Worm (Caenorhabditis elegans): ENCODE measurements around the gene Y43F8B.13.

Gene Y43F8B.13

DNA sequence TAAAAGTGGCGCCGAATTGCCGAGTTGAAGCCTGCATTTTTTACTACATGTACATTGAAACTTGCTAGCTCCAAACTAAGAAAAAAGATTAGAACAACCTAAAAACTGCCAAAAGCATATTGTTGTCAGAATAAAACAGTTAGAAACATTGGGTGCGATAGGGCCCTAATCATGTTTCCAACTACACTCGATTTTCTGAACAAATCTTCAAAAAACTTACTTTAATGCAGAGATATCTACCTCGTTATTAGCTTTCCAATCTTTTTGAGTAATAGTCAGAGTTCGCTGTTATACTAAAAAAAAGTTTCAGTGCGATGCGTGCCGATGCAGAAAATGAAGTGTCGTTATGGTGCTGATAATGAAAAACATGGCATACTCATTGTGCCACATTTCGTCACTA is at the start of gene Y43F8B.13, which contains the start of gene Y43F8B.14:
TSS of gene Y43F8B.13 (plus strand) at position 301 of the 400 bp plus-strand sequence.
TSS of gene Y43F8B.14 (minus strand) at position 322 of the 400 bp plus-strand sequence.
- TF ChIP-seq nhr-76 (tag; optimal IDR thresholded peaks at IDR 0.05) (no peak), pqm-1 (tag; optimal IDR thresholded peaks at IDR 0.05) (peak; percentile 56), ceh-32 (tag; optimal IDR thresholded peaks at IDR 0.05; ENCODE audit: poor library complexity) (no peak), mep-1 (tag; optimal IDR thresholded peaks at IDR 0.05) (no peak), T20F7.1 (GFP tag; optimal IDR thresholded peaks at IDR 0.05) (no peak), daf-8 (GFP tag; IDR thresholded peaks at IDR 0.05) (no peak), F37D6.2 (tag; optimal IDR thresholded peaks at IDR 0.05) (no peak), hmg-1.1 (GFP tag; IDR thresholded peaks at IDR 0.05) (no peak), ceh-20 (GFP tag; IDR thresholded peaks at IDR 0.05) (no peak), daf-16 (GFP tag; optimal IDR thresholded peaks at IDR 0.05) (no peak), daf-16 (tag; optimal IDR thresholded peaks at IDR 0.05) (peak; percentile 35), mdl-1 (tag; optimal IDR thresholded peaks at IDR 0.05) (no peak), ztf-7 (tag; optimal IDR thresholded peaks at IDR 0.05) (no peak)

DNA sequence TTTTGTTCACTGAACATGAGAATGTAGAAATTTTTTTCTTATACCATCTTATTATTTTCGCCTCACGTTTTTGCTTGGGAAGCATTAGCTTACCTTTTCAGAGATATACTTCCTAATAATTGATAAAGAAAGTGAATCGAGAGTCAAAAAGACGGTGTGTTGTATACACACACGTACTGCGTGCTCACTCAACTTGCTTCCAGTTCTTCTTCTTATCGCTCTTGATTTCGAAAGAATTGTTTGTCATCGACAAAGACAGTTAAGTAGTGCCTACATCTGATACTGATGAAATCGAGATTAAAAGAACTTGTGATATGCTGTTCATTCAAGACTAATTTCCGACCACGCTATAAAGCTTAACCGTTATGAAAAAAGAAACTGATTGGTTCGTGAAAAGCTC is 45.1 kb upstream of the Y43F8B.13 start, which contains the start of gene C25F9.5:
TSS of gene C25F9.5 (minus strand) at position 195 of the 400 bp plus-strand sequence.
- no peak for TF ChIP-seq tra-1 (GFP tag; IDR thresholded peaks at IDR 0.05)
- TF ChIP-seq dve-1 (tag; optimal IDR thresholded peaks at IDR 0.05; ENCODE audit: insufficient read depth), result peak; percentile 56
- no peak for TF ChIP-seq daf-16 (GFP tag; optimal IDR thresholded peaks at IDR 0.05)
- peak; percentile 66 for TF ChIP-seq daf-16 (tag; optimal IDR thresholded peaks at IDR 0.05)
- TF ChIP-seq daf-19 (GFP tag; conservative IDR thresholded peaks at IDR 0.05), result no peak
- TF ChIP-seq duxl-1 (tag; optimal IDR thresholded peaks at IDR 0.05; ENCODE audit: poor library complexity), result peak; percentile 12
- no peak for TF ChIP-seq ama-1 (optimal IDR thresholded peaks at IDR 0.05)
- TF ChIP-seq hlh-11 (tag; optimal IDR thresholded peaks at IDR 0.05), result peak; percentile 48
- TF ChIP-seq ceh-20 (GFP tag; IDR thresholded peaks at IDR 0.05), result no peak
- TF ChIP-seq nhr-102 (tag; optimal IDR thresholded peaks at IDR 0.05), result no peak
- TF ChIP-seq unc-62 (GFP tag; optimal IDR thresholded peaks at IDR 0.05 in 1 of 2), result no peak
- TF ChIP-seq unc-62 (tag; optimal IDR thresholded peaks at IDR 0.05), result no peak
- TF ChIP-seq T26A8.4 (GFP tag; IDR thresholded peaks at IDR 0.05), result no peak
- TF ChIP-seq madf-5 (GFP tag; IDR thresholded peaks at IDR 0.05), result no peak
- TF ChIP-seq nhr-28 (tag; optimal IDR thresholded peaks at IDR 0.05), result peak; percentile 47
- TF ChIP-seq mdl-1 (tag; optimal IDR thresholded peaks at IDR 0.05), result no peak
- TF ChIP-seq nhr-6 (tag; optimal IDR thresholded peaks at IDR 0.05), result no peak
- TF ChIP-seq snpc-1.2 (GFP tag; IDR thresholded peaks at IDR 0.05), result no peak
- TF ChIP-seq pha-4 (GFP tag; IDR thresholded peaks at IDR 0.05), result no peak
- no peak for TF ChIP-seq pha-4 (tag; optimal IDR thresholded peaks at IDR 0.05)
- TF ChIP-seq set-16 (GFP tag; IDR thresholded peaks at IDR 0.05), result no peak
- TF ChIP-seq mxl-2 (GFP tag; conservative IDR thresholded peaks at IDR 0.05), result no peak
- no peak for TF ChIP-seq R02D3.7 (tag; optimal IDR thresholded peaks at IDR 0.05)
- peak; percentile 53; the same call in 1 of the 2 replicates for TF ChIP-seq dmd-6 (GFP tag; IDR thresholded peaks at IDR 0.05)
- TF ChIP-seq ZK546.5 (tag; optimal IDR thresholded peaks at IDR 0.05), result no peak
- TF ChIP-seq ceh-44 (GFP tag; IDR thresholded peaks at IDR 0.05), result no peak
- no peak for TF ChIP-seq arid-1 (GFP tag; conservative IDR thresholded peaks at IDR 0.05)
- peak; percentile 87 for TF ChIP-seq pqm-1 (tag; optimal IDR thresholded peaks at IDR 0.05)

DNA sequence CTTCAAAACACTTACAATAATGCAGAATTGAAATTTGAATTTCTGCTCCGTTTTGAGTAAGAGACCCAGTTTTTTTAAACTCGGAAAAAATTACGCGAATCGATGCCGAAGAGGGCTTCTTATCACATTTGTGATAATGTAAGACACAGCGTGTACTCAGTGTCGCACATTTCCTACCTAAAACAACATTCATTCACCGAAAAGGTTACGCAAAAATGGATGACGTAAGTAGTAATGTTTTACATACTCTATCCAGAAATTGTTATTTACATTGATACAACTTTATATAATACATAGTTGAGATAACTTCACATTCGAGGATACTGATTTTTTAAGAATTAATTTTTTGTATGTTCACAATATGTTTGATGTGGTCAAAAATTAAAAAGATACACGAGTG is 39.3 kb upstream of the Y43F8B.13 start, which contains the start of the genes C25F9.4 and C25F9.9:
TSS of gene C25F9.4 (minus strand) at position 101 of the 400 bp plus-strand sequence.
TSS of gene C25F9.9 (plus strand) at position 137 of the 400 bp plus-strand sequence.
- no peak for TF ChIP-seq mep-1 (tag; optimal IDR thresholded peaks at IDR 0.05)
- TF ChIP-seq pqm-1 (tag; optimal IDR thresholded peaks at IDR 0.05), result peak; percentile 41
- TF ChIP-seq ceh-62 (tag; optimal IDR thresholded peaks at IDR 0.05), result no peak
- TF ChIP-seq zip-11 (GFP tag; IDR thresholded peaks at IDR 0.05), result no peak
- TF ChIP-seq gei-8 (GFP tag; optimal IDR thresholded peaks at IDR 0.05), result no peak
- no peak for TF ChIP-seq hif-1 (tag; optimal IDR thresholded peaks at IDR 0.05)
- TF ChIP-seq dmd-6 (GFP tag; IDR thresholded peaks at IDR 0.05), result peak; percentile 36; the same call in 1 of the 2 replicates
- peak; percentile 20 for TF ChIP-seq nhr-28 (tag; optimal IDR thresholded peaks at IDR 0.05)
- no peak for TF ChIP-seq tra-1 (GFP tag; IDR thresholded peaks at IDR 0.05)
- no peak for TF ChIP-seq aha-1 (tag)
- no peak for TF ChIP-seq ceh-28 (tag; optimal IDR thresholded peaks at IDR 0.05)
- TF ChIP-seq daf-16 (GFP tag; optimal IDR thresholded peaks at IDR 0.05), result no peak
- peak; percentile 27 for TF ChIP-seq daf-16 (tag; optimal IDR thresholded peaks at IDR 0.05)
- no peak for TF ChIP-seq tag-97 (GFP tag; IDR thresholded peaks at IDR 0.05)
- peak in 1 of 2 experiments; percentile 29 for TF ChIP-seq unc-62 (GFP tag; optimal IDR thresholded peaks at IDR 0.05 in 1 of 2)
- no peak for TF ChIP-seq unc-62 (tag; optimal IDR thresholded peaks at IDR 0.05)
- no peak for TF ChIP-seq daf-19 (GFP tag; conservative IDR thresholded peaks at IDR 0.05)
- TF ChIP-seq snpc-1.2 (GFP tag; IDR thresholded peaks at IDR 0.05), result no peak
- no peak for TF ChIP-seq daf-12 (tag; optimal IDR thresholded peaks at IDR 0.05)

Measured in whole organism, L4 larva.